Fruit fly (Drosophila melanogaster): ENCODE measurements around the gene fiz.
A peak's percentile ranks its signal among the peaks of the same experiment; 100 is the strongest.

fiz gene

DNA sequence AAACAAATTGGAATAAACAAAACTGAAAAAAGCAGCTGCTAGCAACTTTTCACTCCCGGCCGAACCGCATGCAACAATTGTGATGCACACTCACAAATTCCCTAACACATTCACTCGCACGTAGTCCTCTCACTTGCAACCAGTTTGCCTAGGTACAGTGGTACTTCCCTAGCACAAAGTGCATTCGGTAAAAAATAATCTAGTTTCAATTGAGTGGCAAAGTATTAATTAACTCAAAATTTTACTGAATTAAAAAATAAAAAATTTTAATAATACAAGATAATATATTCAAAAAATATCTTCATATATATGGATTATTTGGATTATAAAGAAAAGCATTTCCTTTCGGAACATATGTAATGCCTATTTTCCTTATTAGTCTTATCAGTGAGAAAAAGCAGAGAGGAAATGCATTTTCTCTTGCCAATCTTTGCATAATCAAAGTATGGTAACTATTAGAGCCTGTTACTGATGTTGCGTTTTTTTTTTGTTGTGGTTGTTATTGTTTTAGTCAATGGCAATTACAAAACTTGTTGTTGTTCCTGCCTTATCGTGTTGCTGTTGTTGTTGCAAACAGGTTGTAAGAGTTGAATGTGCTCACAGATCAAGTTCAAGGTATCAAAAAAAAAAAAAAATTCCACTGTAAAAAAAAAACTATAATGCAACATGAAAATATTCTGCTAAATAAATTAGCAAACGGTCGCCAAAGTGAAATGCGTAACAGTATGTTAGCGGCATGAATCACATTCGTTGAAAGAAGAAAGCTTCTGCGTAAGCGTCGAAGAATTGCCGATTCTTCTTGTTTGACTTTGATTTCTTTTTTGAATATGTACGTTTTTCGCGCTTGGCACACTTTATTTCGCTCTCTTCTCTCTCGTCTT is 13.1 kb upstream of the fiz start:
- TF ChIP-seq sv (GFP tag; optimal IDR thresholded peaks at IDR 0.05) (no peak), usp (GFP tag; optimal IDR thresholded peaks at IDR 0.05) (no peak), N (GFP tag; optimal IDR thresholded peaks at IDR 0.05) (no peak), jim (GFP tag; optimal IDR thresholded peaks at IDR 0.05) (no peak), Rel (GFP tag; optimal IDR thresholded peaks at IDR 0.05) (no peak), Rel (tag; optimal IDR thresholded peaks at IDR 0.05) (no peak), ey (GFP tag; optimal IDR thresholded peaks at IDR 0.05) (no peak), Hr78 (GFP tag; optimal IDR thresholded peaks at IDR 0.05) (no peak), Hr83 (GFP tag; optimal IDR thresholded peaks at IDR 0.05; ENCODE audit: poor library complexity, severe bottlenecking) (no peak), Dif (GFP tag; optimal IDR thresholded peaks at IDR 0.05; ENCODE audit: partially characterized antibody) (no peak), dmrt93B (GFP tag; optimal IDR thresholded peaks at IDR 0.05) (no peak), woc (GFP tag; optimal IDR thresholded peaks at IDR 0.05) (peak; percentile 45), HLH106 (tag; optimal IDR thresholded peaks at IDR 0.05) (no peak), psq (GFP tag; optimal IDR thresholded peaks at IDR 0.05) (no peak), brk (GFP tag; optimal IDR thresholded peaks at IDR 0.05) (peak; percentile 3), Sp1 (GFP tag; optimal IDR thresholded peaks at IDR 0.05) (peak; percentile 8), br (GFP tag; optimal IDR thresholded peaks at IDR 0.05) (peak; percentile 37), Jra (GFP tag; optimal IDR thresholded peaks at IDR 0.05) (no peak), CG32264 (GFP tag; optimal IDR thresholded peaks at IDR 0.05) (no peak), tai (GFP tag; optimal IDR thresholded peaks at IDR 0.05) (no peak), fru (GFP tag; optimal IDR thresholded peaks at IDR 0.05) (peak; percentile 12), CrebA (GFP tag; optimal IDR thresholded peaks at IDR 0.05; ENCODE audit: borderline replicate concordance) (no peak), OdsH (GFP tag; optimal IDR thresholded peaks at IDR 0.05) (no peak), Dfd (GFP tag; optimal IDR thresholded peaks at IDR 0.05) (no peak), Mio (GFP tag; optimal IDR thresholded peaks at IDR 0.05) (no peak), GATAd (GFP tag; optimal IDR thresholded peaks at IDR 0.05) (no peak), Abd-B (GFP tag; optimal IDR thresholded peaks at IDR 0.05) (no peak), foxo (GFP tag; optimal IDR thresholded peaks at IDR 0.05) (peak in 1 of 2 experiments; percentile 21), Vsx2 (GFP tag; optimal IDR thresholded peaks at IDR 0.05; ENCODE audit: partially characterized antibody) (no peak), dl (GFP tag; optimal IDR thresholded peaks at IDR 0.05; ENCODE audit: insufficient read depth in 1 of 2, partially characterized antibody in 2 of 2) (no peak), pan (optimal IDR thresholded peaks at IDR 0.05) (no peak), h (GFP tag; optimal IDR thresholded peaks at IDR 0.05) (no peak), CG9705 (GFP tag; optimal IDR thresholded peaks at IDR 0.05) (no peak)

dm6 chrX:14918750-14919247 is 9.3 kb upstream of the fiz start, which contains the start of gene Eo:
Gene Eo (minus strand): TSS chrX:14918800.
- no peak for TF ChIP-seq pan (optimal IDR thresholded peaks at IDR 0.05)
- no peak for TF ChIP-seq Vsx2 (GFP tag; optimal IDR thresholded peaks at IDR 0.05; ENCODE audit: partially characterized antibody)
- TF ChIP-seq Sp1 (GFP tag; optimal IDR thresholded peaks at IDR 0.05), result peak; percentile 55
- TF ChIP-seq rgr (GFP tag; optimal IDR thresholded peaks at IDR 0.05), result peak; percentile 11
- no peak for TF ChIP-seq N (GFP tag; optimal IDR thresholded peaks at IDR 0.05)
- no peak for TF ChIP-seq foxo (GFP tag; optimal IDR thresholded peaks at IDR 0.05)
- TF ChIP-seq HLH106 (tag; optimal IDR thresholded peaks at IDR 0.05), result no peak
- TF ChIP-seq Hr78 (GFP tag; optimal IDR thresholded peaks at IDR 0.05), result no peak
- no peak for TF ChIP-seq brk (GFP tag; optimal IDR thresholded peaks at IDR 0.05)
- no peak for TF ChIP-seq Abd-B (GFP tag; optimal IDR thresholded peaks at IDR 0.05)
- TF ChIP-seq CG9705 (GFP tag; optimal IDR thresholded peaks at IDR 0.05), result no peak
- TF ChIP-seq Rel (GFP tag; optimal IDR thresholded peaks at IDR 0.05), result no peak
- TF ChIP-seq Rel (tag; optimal IDR thresholded peaks at IDR 0.05), result no peak
- no peak for TF ChIP-seq dsf (GFP tag; optimal IDR thresholded peaks at IDR 0.05; ENCODE audit: borderline replicate concordance)
- TF ChIP-seq GATAd (GFP tag; optimal IDR thresholded peaks at IDR 0.05), result no peak
- TF ChIP-seq h (GFP tag; optimal IDR thresholded peaks at IDR 0.05), result peak; percentile 11
- no peak for TF ChIP-seq Mio (GFP tag; optimal IDR thresholded peaks at IDR 0.05)
- TF ChIP-seq CrebA (GFP tag; optimal IDR thresholded peaks at IDR 0.05; ENCODE audit: borderline replicate concordance), result peak; percentile 71
- no peak for TF ChIP-seq sage (GFP tag; optimal IDR thresholded peaks at IDR 0.05)
- no peak for TF ChIP-seq Jra (GFP tag; optimal IDR thresholded peaks at IDR 0.05)
- TF ChIP-seq Myc (optimal IDR thresholded peaks at IDR 0.05), result no peak
- no peak for TF ChIP-seq br (GFP tag; optimal IDR thresholded peaks at IDR 0.05)
- TF ChIP-seq Dfd (GFP tag; optimal IDR thresholded peaks at IDR 0.05), result no peak
- no peak for TF ChIP-seq usp (GFP tag; optimal IDR thresholded peaks at IDR 0.05)
- no peak for TF ChIP-seq sv (GFP tag; optimal IDR thresholded peaks at IDR 0.05)
- TF ChIP-seq OdsH (GFP tag; optimal IDR thresholded peaks at IDR 0.05), result no peak
- TF ChIP-seq dmrt93B (GFP tag; optimal IDR thresholded peaks at IDR 0.05), result no peak
